Worm (Caenorhabditis elegans): ENCODE measurements around the gene unc-96.
A peak's percentile ranks its signal among the peaks of the same experiment; 100 is the strongest.

unc-96 gene

DNA sequence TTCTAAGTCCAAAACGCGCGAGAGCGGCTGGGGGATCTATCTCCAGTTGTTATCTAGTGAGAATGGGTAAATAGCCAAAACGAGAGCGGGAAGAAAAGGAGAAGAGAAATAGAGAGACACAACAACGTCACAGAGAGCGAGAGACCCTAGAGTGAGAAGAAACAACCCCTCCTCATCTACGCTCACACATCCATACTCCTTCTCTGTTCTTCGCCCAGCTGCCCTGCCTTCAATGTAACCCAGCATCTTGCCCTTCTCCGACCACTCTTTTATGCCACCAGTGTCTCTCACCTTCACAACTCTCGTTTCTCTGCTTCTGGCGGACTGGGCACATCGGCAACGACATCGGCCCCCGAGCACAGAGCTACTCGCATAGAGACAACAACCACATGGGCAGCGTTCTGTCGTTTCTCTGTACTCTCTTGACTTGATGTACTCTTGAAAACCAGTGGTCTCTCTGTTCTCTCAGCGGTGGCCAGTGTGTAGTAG, 27.8 kb downstream of the unc-96 start (continued):
- TF ChIP-seq rnt-1 (tag; optimal IDR thresholded peaks at IDR 0.05) (peak; percentile 69), sup-37 (GFP tag; optimal IDR thresholded peaks at IDR 0.05) (no peak), egl-27 (tag; optimal IDR thresholded peaks at IDR 0.05) (peak; percentile 45 to 81), nhr-84 (tag; optimal IDR thresholded peaks at IDR 0.05) (no peak), ceh-90 (tag; optimal IDR thresholded peaks at IDR 0.05) (no peak), fkh-8 (tag; optimal IDR thresholded peaks at IDR 0.05) (peak; percentile 93), efl-3 (GFP tag; optimal IDR thresholded peaks at IDR 0.05) (no peak), mdl-1 (tag; optimal IDR thresholded peaks at IDR 0.05) (peak; percentile 80 to 97), blmp-1 (tag; optimal IDR thresholded peaks at IDR 0.05) (peak; percentile 52), ceh-88 (GFP tag; IDR thresholded peaks at IDR 0.05) (no peak), mab-9 (GFP tag; IDR thresholded peaks at IDR 0.05) (0 out of 2 replicates have a peak, but pooled peaks have one; percentile 6), unc-62 (GFP tag; optimal IDR thresholded peaks at IDR 0.05) (no peak), fkh-10 (GFP tag; optimal IDR thresholded peaks at IDR 0.05) (peak; percentile 86), pag-3 (tag; optimal IDR thresholded peaks at IDR 0.05; ENCODE audit: borderline replicate concordance, insufficient read depth) (peak; percentile 88), xbp-1 (tag; optimal IDR thresholded peaks at IDR 0.05) (peak; percentile 77), unc-130 (tag; optimal IDR thresholded peaks at IDR 0.05) (peak; percentile 38), ceh-82 (tag; optimal IDR thresholded peaks at IDR 0.05) (peak; percentile 23 to 88 (median 61)), aha-1 (tag; optimal IDR thresholded peaks at IDR 0.05) (no peak), swsn-7 (tag; optimal IDR thresholded peaks at IDR 0.05) (peak; percentile 90), nhr-76 (tag; optimal IDR thresholded peaks at IDR 0.05) (no peak), sptf-1 (tag; optimal IDR thresholded peaks at IDR 0.05) (no peak), ztf-11 (tag; optimal IDR thresholded peaks at IDR 0.05) (peak in 1 of 2 experiments; percentile 78), jun-1 (tag; optimal IDR thresholded peaks at IDR 0.05) (peak; percentile 82), unc-86 (tag; optimal IDR thresholded peaks at IDR 0.05) (peak; percentile 91), nhr-12 (tag; optimal IDR thresholded peaks at IDR 0.05) (no peak), unc-30 (tag; optimal IDR thresholded peaks at IDR 0.05) (no peak), lsy-2 (tag; optimal IDR thresholded peaks at IDR 0.05) (peak; percentile 47 to 82), mef-2 (tag; optimal IDR thresholded peaks at IDR 0.05) (peak; percentile 45), nhr-11 (tag; optimal IDR thresholded peaks at IDR 0.05) (no peak), Y116A8C.19 (tag; optimal IDR thresholded peaks at IDR 0.05; ENCODE audit: borderline replicate concordance) (peak; percentile 23), pax-3 (tag; optimal IDR thresholded peaks at IDR 0.05) (peak; percentile 49), egl-13 (tag; optimal IDR thresholded peaks at IDR 0.05) (peak; percentile 85), lin-13 (GFP tag; optimal IDR thresholded peaks at IDR 0.05) (peak; percentile 71), lin-35 (GFP tag; optimal IDR thresholded peaks at IDR 0.05) (peak; percentile 58 to 70), elt-3 (tag; optimal IDR thresholded peaks at IDR 0.05) (peak in 1 of 6 experiments; percentile 45), irx-1 (tag; optimal IDR thresholded peaks at IDR 0.05) (peak; percentile 70), lin-15B (tag; optimal IDR thresholded peaks at IDR 0.05) (no peak), nhr-77 (tag; optimal IDR thresholded peaks at IDR 0.05) (peak; percentile 80), ets-5 (GFP tag; IDR thresholded peaks at IDR 0.05) (no peak), pqm-1 (tag; optimal IDR thresholded peaks at IDR 0.05) (no peak), ztf-4 (tag; optimal IDR thresholded peaks at IDR 0.05) (peak; percentile 68), fos-1 (tag; optimal IDR thresholded peaks at IDR 0.05) (peak; percentile 70), nhr-28 (tag; optimal IDR thresholded peaks at IDR 0.05) (no peak), ama-1 (optimal IDR thresholded peaks at IDR 0.05) (no peak), zip-4 (GFP tag; optimal IDR thresholded peaks at IDR 0.05) (no peak), ces-1 (GFP tag; optimal IDR thresholded peaks at IDR 0.05) (peak; percentile 39), efl-1 (optimal IDR thresholded peaks at IDR 0.05) (peak; percentile 43 to 63), efl-1 (GFP tag; optimal IDR thresholded peaks at IDR 0.05 in 1 of 2) (peak in 1 of 2 experiments; percentile 95), snpc-4 (tag; optimal IDR thresholded peaks at IDR 0.05) (peak; percentile 60), nhr-237 (tag; optimal IDR thresholded peaks at IDR 0.05) (peak; percentile 77), hpl-2 (GFP tag; optimal IDR thresholded peaks at IDR 0.05) (no peak)
